Fruit fly (Drosophila melanogaster) whole organism: ENCODE measurements around the gene fipi.

ENCODE experiments used
- pan ChIP-seq: fragments of >200 bp; optimal IDR thresholded peaks from 2 replicates; lab custom pipeline; 2017
- usp ChIP-seq: fragments of >200 bp; optimal IDR thresholded peaks from 2 replicates; lab custom pipeline; 2017; ENCODE audit warnings: missing biosample characterization, missing genetic modification characterization, mixed read lengths

dm6 chr2L:4800033-4800432, 6.2 kb upstream of the fipi start:
- TF ChIP-seq pan (lab: Kevin White, UChicago) (no peak), usp (no peak)
